Fruit fly (Drosophila melanogaster): ENCODE measurements around the gene GILT1.

GILT1 gene

dm6 chr3R:13433623-13434022 lies 32.0 kb upstream of the GILT1 start (continued):
- peak; percentile 75 for TF ChIP-seq CG10267 (tag; optimal IDR thresholded peaks at IDR 0.05)
- TF ChIP-seq CG12391 (tag; optimal IDR thresholded peaks at IDR 0.05), result peak; percentile 92
- TF ChIP-seq ranshi (GFP tag; IDR thresholded peaks at IDR 0.05), result 0 out of 2 replicates have a peak, but pooled peaks have one; percentile 27
- peak; percentile 5 for TF ChIP-seq her (GFP tag; optimal IDR thresholded peaks at IDR 0.05)
- peak; percentile 93 for TF ChIP-seq CG12219 (GFP tag; optimal IDR thresholded peaks at IDR 0.05)
- no peak for TF ChIP-seq danr (GFP tag; IDR thresholded peaks at IDR 0.05)
- TF ChIP-seq lbe (GFP tag; optimal IDR thresholded peaks at IDR 0.05), result no peak
- TF ChIP-seq dpn (GFP tag; optimal IDR thresholded peaks at IDR 0.05), result peak; percentile 47 to 86
- TF ChIP-seq Fer3 (tag; optimal IDR thresholded peaks at IDR 0.05), result peak; percentile 63
- no peak for TF ChIP-seq CG16813 (GFP tag; IDR thresholded peaks at IDR 0.05; ENCODE audit: partially characterized antibody)
- TF ChIP-seq CG17186 (GFP tag; optimal IDR thresholded peaks at IDR 0.05), result no peak
- peak; percentile 43 for TF ChIP-seq maf-S (GFP tag; optimal IDR thresholded peaks at IDR 0.05)
- TF ChIP-seq Neu2 (GFP tag; optimal IDR thresholded peaks at IDR 0.05; ENCODE audit: borderline replicate concordance), result no peak
- TF ChIP-seq fd64A (GFP tag; optimal IDR thresholded peaks at IDR 0.05), result peak; percentile 31
- TF ChIP-seq CG30431 (GFP tag; optimal IDR thresholded peaks at IDR 0.05), result peak; percentile 62
- no peak for TF ChIP-seq TFAM (GFP tag; optimal IDR thresholded peaks at IDR 0.05)
- peak; percentile 74 for TF ChIP-seq CG31441 (GFP tag; IDR thresholded peaks at IDR 0.05)
- TF ChIP-seq lmd (GFP tag; IDR thresholded peaks at IDR 0.05), result peak; percentile 74
- peak; percentile 86 for TF ChIP-seq dysf (GFP tag; IDR thresholded peaks at IDR 0.05)
- peak; percentile 69 for TF ChIP-seq CG3407 (GFP tag; optimal IDR thresholded peaks at IDR 0.05)
- TF ChIP-seq CG11398 (GFP tag; optimal IDR thresholded peaks at IDR 0.05), result no peak
- TF ChIP-seq Sox102F (GFP tag; optimal IDR thresholded peaks at IDR 0.05), result peak; percentile 93
- TF ChIP-seq Pdp1 (GFP tag; optimal IDR thresholded peaks at IDR 0.05), result peak; percentile 33 to 63
- TF ChIP-seq Dek (tag; optimal IDR thresholded peaks at IDR 0.05), result peak; percentile 75
- peak; percentile 34 for TF ChIP-seq CG7786 (GFP tag; optimal IDR thresholded peaks at IDR 0.05)
- TF ChIP-seq Dbx (GFP tag; IDR thresholded peaks at IDR 0.05), result no peak
- peak; percentile 80 for TF ChIP-seq CrebB (tag; optimal IDR thresholded peaks at IDR 0.05)
- peak; percentile 70 for TF ChIP-seq CG12942 (GFP tag; optimal IDR thresholded peaks at IDR 0.05)
- TF ChIP-seq CG17359 (tag; optimal IDR thresholded peaks at IDR 0.05), result peak; percentile 70
- peak; percentile 70 for TF ChIP-seq HHEX (GFP tag; optimal IDR thresholded peaks at IDR 0.05)
- 0 out of 2 replicates have a peak, but pooled peaks have one; percentile 30 for TF ChIP-seq CG17612 (GFP tag; IDR thresholded peaks at IDR 0.05)
- TF ChIP-seq Nf-YC (tag; optimal IDR thresholded peaks at IDR 0.05), result peak; percentile 70
- no peak for TF ChIP-seq Opbp (GFP tag; IDR thresholded peaks at IDR 0.05; ENCODE audit: partially characterized antibody)
- no peak for TF ChIP-seq pnt (GFP tag; optimal IDR thresholded peaks at IDR 0.05)
- TF ChIP-seq Lhr (GFP tag; optimal IDR thresholded peaks at IDR 0.05), result peak; percentile 53
- peak; percentile 6; the same call in 1 of the 2 replicates for TF ChIP-seq bowl (GFP tag; IDR thresholded peaks at IDR 0.05)
- no peak for TF ChIP-seq Stat92E (GFP tag; optimal IDR thresholded peaks at IDR 0.05)
- TF ChIP-seq trem (tag; optimal IDR thresholded peaks at IDR 0.05), result peak; percentile 74
- TF ChIP-seq HLHmδ (GFP tag; optimal IDR thresholded peaks at IDR 0.05), result no peak
- peak; percentile 65 for TF ChIP-seq Abd-B (GFP tag; optimal IDR thresholded peaks at IDR 0.05)
- no peak for TF ChIP-seq tna (GFP tag; IDR thresholded peaks at IDR 0.05; ENCODE audit: partially characterized antibody)
- TF ChIP-seq CoRest (tag; optimal IDR thresholded peaks at IDR 0.05), result peak; percentile 89
- TF ChIP-seq schlank (tag; optimal IDR thresholded peaks at IDR 0.05), result peak; percentile 36
- no peak for TF ChIP-seq Dad (GFP tag; optimal IDR thresholded peaks at IDR 0.05)
- peak; percentile 26 for TF ChIP-seq bab2 (GFP tag; optimal IDR thresholded peaks at IDR 0.05)
- peak; percentile 65 for TF ChIP-seq CG5245 (GFP tag; optimal IDR thresholded peaks at IDR 0.05)
- peak; percentile 91 for TF ChIP-seq fd3F (GFP tag; optimal IDR thresholded peaks at IDR 0.05)
- TF ChIP-seq CG2202 (tag; optimal IDR thresholded peaks at IDR 0.05), result peak; percentile 71
- peak; percentile 78 for TF ChIP-seq D19A (tag; optimal IDR thresholded peaks at IDR 0.05)
- TF ChIP-seq croc (GFP tag; conservative IDR thresholded peaks at IDR 0.05), result no peak
